Worm (Caenorhabditis elegans): ENCODE results near the gene Y71H2AM.14.

The Y71H2AM.14 gene

DNA sequence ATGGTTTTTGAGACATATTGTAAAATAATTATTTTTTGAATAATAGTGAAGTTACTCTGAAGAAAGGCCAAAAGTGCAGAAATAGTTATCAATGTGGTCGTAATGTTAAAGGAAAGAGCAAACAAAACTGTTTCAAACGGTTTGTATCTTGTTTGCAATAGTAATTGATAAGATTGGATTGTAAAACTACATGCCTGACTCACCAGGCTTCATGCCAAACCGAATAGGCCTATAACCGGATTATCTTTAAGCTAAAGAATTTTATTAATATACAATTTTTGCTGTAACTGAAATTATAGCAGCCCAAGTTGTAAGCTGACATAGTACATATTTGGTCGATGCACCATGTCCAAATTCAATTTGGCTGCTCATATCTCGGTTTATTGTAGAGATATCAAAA is at the start of gene Y71H2AM.14:
Gene Y71H2AM.14 (minus strand): TSS at position 101 of the 400 bp plus-strand sequence.
- no peak for TF ChIP-seq sea-1 (GFP tag; conservative IDR thresholded peaks at IDR 0.05)
- no peak for TF ChIP-seq hmbx-1 (tag; optimal IDR thresholded peaks at IDR 0.05)
- TF ChIP-seq ceh-13 (GFP tag; optimal IDR thresholded peaks at IDR 0.05) = no peak
- TF ChIP-seq pes-1 (GFP tag; IDR thresholded peaks at IDR 0.05) = no peak
- TF ChIP-seq ceh-36 (tag; optimal IDR thresholded peaks at IDR 0.05) = no peak
- TF ChIP-seq tbx-37 (GFP tag; conservative IDR thresholded peaks at IDR 0.05) = no peak
- no peak for TF ChIP-seq hnd-1 (tag; optimal IDR thresholded peaks at IDR 0.05)
- no peak for TF ChIP-seq scrt-1 (GFP tag; IDR thresholded peaks at IDR 0.05)
- TF ChIP-seq aly-1 (tag; optimal IDR thresholded peaks at IDR 0.05) = no peak
- TF ChIP-seq tra-4 (tag; optimal IDR thresholded peaks at IDR 0.05) = no peak
- TF ChIP-seq ama-1 (optimal IDR thresholded peaks at IDR 0.05) = no peak
- TF ChIP-seq B0310.2 (tag; optimal IDR thresholded peaks at IDR 0.05) = no peak
- no peak for TF ChIP-seq F13C5.2 (tag; optimal IDR thresholded peaks at IDR 0.05)
- TF ChIP-seq tbx-11 (GFP tag; IDR thresholded peaks at IDR 0.05) = no peak
- TF ChIP-seq flt-1 (GFP tag; IDR thresholded peaks at IDR 0.05) = no peak
- TF ChIP-seq ets-7 (tag; optimal IDR thresholded peaks at IDR 0.05) = no peak
- no peak for TF ChIP-seq hmg-4 (GFP tag; optimal IDR thresholded peaks at IDR 0.05)

DNA sequence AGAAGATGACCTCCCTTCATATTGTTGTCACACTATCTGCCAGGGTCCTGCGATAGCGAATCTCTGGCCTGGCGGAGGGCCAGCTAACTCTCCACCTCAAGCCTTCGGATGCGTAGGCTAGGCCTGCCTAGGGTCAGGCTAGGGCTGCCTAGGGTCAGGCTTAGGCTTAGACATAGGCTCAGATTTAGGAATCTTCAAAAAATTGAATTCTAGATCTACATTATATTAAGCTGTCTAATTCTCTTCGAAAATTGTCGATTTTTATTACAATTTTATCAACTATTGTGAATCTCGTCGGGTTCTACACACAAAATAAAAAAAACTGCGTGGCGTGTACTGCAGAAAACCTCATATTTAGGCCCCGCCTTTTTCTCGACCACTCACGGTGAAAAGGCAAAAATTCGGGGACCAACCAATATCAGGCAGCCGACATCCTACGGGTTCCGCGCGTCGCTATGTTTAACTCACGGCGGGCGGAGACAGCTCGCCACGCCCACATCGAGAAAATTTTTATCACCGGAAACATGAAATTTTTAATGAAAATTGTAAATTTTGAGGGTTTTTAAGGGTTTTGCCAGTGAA is 49.1 kb upstream of the Y71H2AM.14 start:
- no peak for TF ChIP-seq tbx-37 (GFP tag; conservative IDR thresholded peaks at IDR 0.05)
- TF ChIP-seq pes-1 (GFP tag; IDR thresholded peaks at IDR 0.05) = no peak
- no peak for TF ChIP-seq flt-1 (GFP tag; IDR thresholded peaks at IDR 0.05)
- no peak for TF ChIP-seq aly-1 (tag; optimal IDR thresholded peaks at IDR 0.05)
- TF ChIP-seq ceh-36 (tag; optimal IDR thresholded peaks at IDR 0.05) = no peak
- no peak for TF ChIP-seq F13C5.2 (tag; optimal IDR thresholded peaks at IDR 0.05)
- TF ChIP-seq ama-1 (optimal IDR thresholded peaks at IDR 0.05) = no peak
- TF ChIP-seq tra-4 (tag; optimal IDR thresholded peaks at IDR 0.05) = no peak
- no peak for TF ChIP-seq tbx-11 (GFP tag; IDR thresholded peaks at IDR 0.05)
- no peak for TF ChIP-seq hmbx-1 (tag; optimal IDR thresholded peaks at IDR 0.05)
- TF ChIP-seq scrt-1 (GFP tag; IDR thresholded peaks at IDR 0.05) = no peak
- TF ChIP-seq B0310.2 (tag; optimal IDR thresholded peaks at IDR 0.05) = no peak
- no peak for TF ChIP-seq ceh-13 (GFP tag; optimal IDR thresholded peaks at IDR 0.05)
- TF ChIP-seq hnd-1 (tag; optimal IDR thresholded peaks at IDR 0.05) = no peak
- no peak for TF ChIP-seq hmg-4 (GFP tag; optimal IDR thresholded peaks at IDR 0.05)
- TF ChIP-seq sea-1 (GFP tag; conservative IDR thresholded peaks at IDR 0.05) = no peak
- TF ChIP-seq ets-7 (tag; optimal IDR thresholded peaks at IDR 0.05) = no peak

DNA sequence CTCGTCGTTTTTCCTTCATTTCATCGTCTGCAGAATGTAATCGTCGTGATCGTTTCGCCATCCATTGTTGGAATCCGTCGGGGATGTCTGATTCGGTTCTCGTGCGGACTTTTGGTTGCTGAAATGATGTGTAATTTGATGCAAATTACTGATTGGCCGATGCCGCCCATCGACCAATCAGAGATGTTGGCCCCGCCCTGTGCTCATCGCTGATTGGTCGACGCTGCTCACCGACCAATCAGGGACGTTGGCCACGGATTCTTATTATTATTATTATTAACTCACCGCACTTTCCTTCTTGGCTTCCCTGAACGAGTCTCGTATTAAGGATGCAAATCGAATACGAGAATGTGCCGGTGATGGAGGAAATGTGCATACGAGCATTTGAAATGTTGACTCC is 47.6 kb upstream of the Y71H2AM.14 start:
- TF ChIP-seq scrt-1 (GFP tag; IDR thresholded peaks at IDR 0.05) (no peak), ets-7 (tag; optimal IDR thresholded peaks at IDR 0.05) (no peak), tbx-37 (GFP tag; conservative IDR thresholded peaks at IDR 0.05) (no peak), ceh-13 (GFP tag; optimal IDR thresholded peaks at IDR 0.05) (no peak), tbx-11 (GFP tag; IDR thresholded peaks at IDR 0.05) (no peak), ama-1 (optimal IDR thresholded peaks at IDR 0.05) (no peak), flt-1 (GFP tag; IDR thresholded peaks at IDR 0.05) (no peak), B0310.2 (tag; optimal IDR thresholded peaks at IDR 0.05) (no peak), F13C5.2 (tag; optimal IDR thresholded peaks at IDR 0.05) (no peak), hmbx-1 (tag; optimal IDR thresholded peaks at IDR 0.05) (no peak), sea-1 (GFP tag; conservative IDR thresholded peaks at IDR 0.05) (no peak)

DNA sequence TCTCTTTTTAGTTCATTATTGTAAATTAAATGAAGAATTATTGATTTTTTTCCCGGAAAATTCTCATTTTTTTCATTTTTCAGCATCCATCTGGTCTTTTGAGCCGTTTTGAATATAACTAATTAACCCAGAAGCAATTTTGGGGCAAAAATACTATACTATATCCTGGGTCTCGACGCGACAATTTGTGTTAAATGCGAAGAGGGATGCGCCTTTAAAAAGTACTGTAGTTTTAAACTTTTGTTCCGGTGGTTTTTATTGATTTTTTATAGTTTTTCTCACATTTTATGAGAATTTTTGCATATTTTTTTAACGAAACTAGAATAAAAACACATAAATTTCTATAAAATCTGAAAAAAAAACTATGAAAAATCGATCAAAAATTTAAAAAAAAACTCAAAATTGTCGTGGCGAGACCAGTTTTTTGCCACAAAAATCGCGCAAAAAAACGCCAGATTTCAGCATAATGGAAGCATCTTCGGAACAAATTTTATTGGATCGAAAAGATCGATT is 41.6 kb upstream of the Y71H2AM.14 start, which contains the start of gene tbcc-1:
Gene tbcc-1 (plus strand): TSS at position 463 of the 513 bp plus-strand sequence.
- TF ChIP-seq ama-1 (optimal IDR thresholded peaks at IDR 0.05) (no peak), sea-1 (GFP tag; conservative IDR thresholded peaks at IDR 0.05) (no peak), scrt-1 (GFP tag; IDR thresholded peaks at IDR 0.05) (no peak), ceh-13 (GFP tag; optimal IDR thresholded peaks at IDR 0.05) (no peak), tra-4 (tag; optimal IDR thresholded peaks at IDR 0.05) (no peak)

DNA sequence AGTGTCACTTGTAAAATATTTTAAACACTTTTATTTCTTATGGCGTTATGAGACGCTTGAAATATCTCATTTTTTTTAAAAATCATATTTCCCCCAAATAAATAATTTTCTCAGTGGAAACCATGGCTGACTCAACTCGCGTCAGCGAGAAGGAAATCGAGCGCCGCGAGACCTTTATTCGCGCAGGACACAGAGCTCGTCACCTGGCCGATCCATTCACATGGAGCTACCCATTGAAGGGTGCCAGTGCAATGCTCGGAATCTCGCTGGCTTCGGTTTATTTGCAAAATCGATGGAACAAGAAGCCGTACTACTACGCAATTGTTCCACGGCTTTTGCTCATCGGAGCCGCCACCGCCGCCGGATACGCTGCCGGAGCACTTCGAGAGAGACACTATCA is 40.3 kb upstream of the Y71H2AM.14 start, which contains the start of gene nduc-2:
Gene nduc-2 (plus strand): TSS at position 113 of the 400 bp plus-strand sequence.
- TF ChIP-seq aly-1 (tag; optimal IDR thresholded peaks at IDR 0.05) = no peak

DNA sequence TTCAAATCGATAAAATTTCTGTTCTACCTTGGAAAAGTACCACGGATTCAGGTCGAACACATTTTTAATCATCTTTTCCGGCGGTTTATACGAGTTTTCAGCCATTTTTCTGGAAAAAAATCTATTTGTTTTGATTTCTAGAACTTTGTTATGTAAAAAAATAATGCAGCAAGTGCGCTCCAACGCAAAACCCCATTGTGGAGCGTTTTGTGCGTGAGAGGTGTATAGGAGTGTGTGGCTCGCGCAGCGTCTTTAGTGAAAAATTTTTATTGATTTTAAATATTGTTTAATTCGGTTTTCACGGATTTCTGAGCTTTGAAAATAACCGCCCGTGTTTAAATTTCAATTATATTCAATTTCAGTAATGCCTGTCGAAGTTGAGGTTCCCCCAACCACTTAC is 39.4 kb upstream of the Y71H2AM.14 start, which contains the start of gene Y71H2AM.20:
Gene Y71H2AM.20 (minus strand): TSS at position 109 of the 400 bp plus-strand sequence.
- no peak for TF ChIP-seq ceh-13 (GFP tag; optimal IDR thresholded peaks at IDR 0.05)
- peak; percentile 72 for TF ChIP-seq sea-1 (GFP tag; conservative IDR thresholded peaks at IDR 0.05)
- peak; percentile 37; the same call in 1 of the 2 replicates for TF ChIP-seq tbx-37 (GFP tag; conservative IDR thresholded peaks at IDR 0.05)
- TF ChIP-seq scrt-1 (GFP tag; IDR thresholded peaks at IDR 0.05) = 0 out of 2 replicates have a peak, but pooled peaks have one; percentile 55
- 0 out of 2 replicates have a peak, but pooled peaks have one; percentile 53 for TF ChIP-seq flt-1 (GFP tag; IDR thresholded peaks at IDR 0.05)
- peak; percentile 44 for TF ChIP-seq B0310.2 (tag; optimal IDR thresholded peaks at IDR 0.05)
- peak; percentile 28 for TF ChIP-seq hmg-4 (GFP tag; optimal IDR thresholded peaks at IDR 0.05)
- TF ChIP-seq F13C5.2 (tag; optimal IDR thresholded peaks at IDR 0.05) = peak; percentile 87
- TF ChIP-seq aly-1 (tag; optimal IDR thresholded peaks at IDR 0.05) = no peak
- TF ChIP-seq ets-7 (tag; optimal IDR thresholded peaks at IDR 0.05) = no peak
- TF ChIP-seq tra-4 (tag; optimal IDR thresholded peaks at IDR 0.05) = peak; percentile 5
- TF ChIP-seq ceh-36 (tag; optimal IDR thresholded peaks at IDR 0.05) = peak; percentile 58
- 0 out of 2 replicates have a peak, but pooled peaks have one; percentile 38 for TF ChIP-seq tbx-11 (GFP tag; IDR thresholded peaks at IDR 0.05)
- TF ChIP-seq hnd-1 (tag; optimal IDR thresholded peaks at IDR 0.05) = no peak
- no peak for TF ChIP-seq hmbx-1 (tag; optimal IDR thresholded peaks at IDR 0.05)
- TF ChIP-seq ama-1 (optimal IDR thresholded peaks at IDR 0.05) = no peak
- peak; percentile 73 for TF ChIP-seq pes-1 (GFP tag; IDR thresholded peaks at IDR 0.05)

DNA sequence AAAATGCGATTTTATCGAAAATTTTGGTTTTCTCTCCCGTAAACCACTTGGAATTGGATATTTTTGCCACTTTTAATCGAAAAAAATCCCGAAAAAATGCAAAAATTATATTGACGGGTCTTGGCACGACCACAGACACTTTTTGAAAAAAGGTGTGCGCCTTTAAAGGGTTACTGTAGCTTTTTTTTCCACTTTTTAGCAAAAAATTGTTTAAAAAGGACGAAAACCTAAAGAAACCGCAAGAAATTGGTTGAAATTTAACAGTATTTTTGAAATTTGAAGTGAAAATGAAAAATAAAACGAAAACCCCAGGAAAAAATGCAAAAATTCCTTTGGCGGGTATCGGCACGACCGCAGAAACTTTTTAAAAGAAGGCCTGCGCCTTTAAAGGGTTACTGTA is 35.4 kb upstream of the Y71H2AM.14 start:
- TF ChIP-seq B0310.2 (tag; optimal IDR thresholded peaks at IDR 0.05) = no peak
- TF ChIP-seq hmg-4 (GFP tag; optimal IDR thresholded peaks at IDR 0.05) = no peak
- no peak for TF ChIP-seq sea-1 (GFP tag; conservative IDR thresholded peaks at IDR 0.05)
- no peak for TF ChIP-seq flt-1 (GFP tag; IDR thresholded peaks at IDR 0.05)
- TF ChIP-seq F13C5.2 (tag; optimal IDR thresholded peaks at IDR 0.05) = no peak
- no peak for TF ChIP-seq hnd-1 (tag; optimal IDR thresholded peaks at IDR 0.05)
- TF ChIP-seq hmbx-1 (tag; optimal IDR thresholded peaks at IDR 0.05) = no peak
- TF ChIP-seq aly-1 (tag; optimal IDR thresholded peaks at IDR 0.05) = no peak
- TF ChIP-seq ceh-36 (tag; optimal IDR thresholded peaks at IDR 0.05) = no peak
- no peak for TF ChIP-seq pes-1 (GFP tag; IDR thresholded peaks at IDR 0.05)
- TF ChIP-seq ets-7 (tag; optimal IDR thresholded peaks at IDR 0.05) = no peak
- no peak for TF ChIP-seq tbx-11 (GFP tag; IDR thresholded peaks at IDR 0.05)
- no peak for TF ChIP-seq ceh-13 (GFP tag; optimal IDR thresholded peaks at IDR 0.05)
- TF ChIP-seq scrt-1 (GFP tag; IDR thresholded peaks at IDR 0.05) = no peak
- TF ChIP-seq ama-1 (optimal IDR thresholded peaks at IDR 0.05) = no peak
- no peak for TF ChIP-seq tbx-37 (GFP tag; conservative IDR thresholded peaks at IDR 0.05)
- no peak for TF ChIP-seq tra-4 (tag; optimal IDR thresholded peaks at IDR 0.05)

Measured in whole organism, early embryonic.